Worm (Caenorhabditis elegans): Measurements from ENCODE around the gene idpc-2.

ce11 chrV:8621213-8621612 is at the start of gene idpc-2:
- TF ChIP-seq ets-7 (tag; optimal IDR thresholded peaks at IDR 0.05) (no peak), aly-1 (tag; optimal IDR thresholded peaks at IDR 0.05) (no peak), hmg-4 (GFP tag; optimal IDR thresholded peaks at IDR 0.05) (no peak), sea-1 (GFP tag; conservative IDR thresholded peaks at IDR 0.05) (no peak), ama-1 (optimal IDR thresholded peaks at IDR 0.05) (no peak), tbx-11 (GFP tag; IDR thresholded peaks at IDR 0.05) (no peak), pes-1 (GFP tag; IDR thresholded peaks at IDR 0.05) (no peak), F13C5.2 (tag; optimal IDR thresholded peaks at IDR 0.05) (no peak), scrt-1 (GFP tag; IDR thresholded peaks at IDR 0.05) (no peak), flt-1 (GFP tag; IDR thresholded peaks at IDR 0.05) (no peak), tra-4 (tag; optimal IDR thresholded peaks at IDR 0.05) (no peak), ceh-13 (GFP tag; optimal IDR thresholded peaks at IDR 0.05) (no peak)

All from whole organism, early embryonic.